Worm (Caenorhabditis elegans) whole organism, L2 larva: Measurements from ENCODE around the gene cyp-14A1.

Experiments used
- ama-1 ChIP-seq: fragments of 150-350 bp; optimal IDR thresholded peaks from 2 replicates; lab custom pipeline; 2018; ENCODE audit warnings: inconsistent platforms
- blmp-1 ChIP-seq: sonication (generic microtip); optimal IDR thresholded peaks from 2 replicates; lab custom pipeline; 2017; ENCODE audit warnings: missing genetic modification characterization, mild to moderate bottlenecking, missing compliant biosample characterization, antibody characterized with exemption, moderate library complexity; ENCODE audit not compliant: insufficient read depth
- ceh-16 ChIP-seq: fragments of 150-350 bp; optimal IDR thresholded peaks from 2 replicates; lab custom pipeline; 2014; ENCODE audit warnings: missing biosample characterization, missing genetic modification characterization
- egl-27 ChIP-seq: sonication (generic microtip); optimal IDR thresholded peaks from 3 replicates; lab custom pipeline; 2017; ENCODE audit warnings: missing biosample characterization, missing genetic modification reagents, missing genetic modification characterization
- lsy-2 ChIP-seq, 2 experiments: fragments of 150-350 bp in 1 of 2; sonication (generic microtip) in 1 of 2; optimal IDR thresholded peaks; 2 replicates each; lab custom pipeline; 2014 to 2017; ENCODE audit warnings: missing biosample characterization in 2 of 2, missing genetic modification characterization in 2 of 2
- nhr-237 ChIP-seq: fragments of 150-350 bp; optimal IDR thresholded peaks from 2 replicates; lab custom pipeline; 2014; ENCODE audit warnings: missing biosample characterization, missing genetic modification characterization
- sem-4 ChIP-seq: fragments of 150-350 bp; optimal IDR thresholded peaks from 2 replicates; lab custom pipeline; 2014; ENCODE audit warnings: missing biosample characterization, missing genetic modification reagents, missing genetic modification characterization
- snpc-4 ChIP-seq: fragments of 150-350 bp; optimal IDR thresholded peaks from 2 replicates; lab custom pipeline; 2014; ENCODE audit warnings: missing biosample characterization, missing genetic modification characterization
- zag-1 ChIP-seq: fragments of 150-350 bp; optimal IDR thresholded peaks from 2 replicates; lab custom pipeline; 2014; ENCODE audit warnings: missing biosample characterization, missing genetic modification characterization

ce11 chrX:13245090-13245489 lies 22.1 kb downstream of the cyp-14A1 start, which contains the start of gene hpl-1:
- TF ChIP-seq lsy-2 (tag; optimal IDR thresholded peaks at IDR 0.05; lab: Kevin White, UChicago), result no peak
- TF ChIP-seq sem-4 (tag; lab: Kevin White, UChicago), result no peak
- no peak for TF ChIP-seq ceh-16 (tag; lab: Kevin White, UChicago)
- no peak for TF ChIP-seq ama-1
- TF ChIP-seq snpc-4 (tag; lab: Kevin White, UChicago), result no peak
- TF ChIP-seq nhr-237 (tag; lab: Kevin White, UChicago), result no peak
- TF ChIP-seq zag-1 (tag; lab: Kevin White, UChicago), result no peak
- no peak for TF ChIP-seq egl-27 (tag; lab: Kevin White, UChicago)
- TF ChIP-seq blmp-1 (tag; lab: Kevin White, UChicago), result no peak
